Fruit fly (Drosophila melanogaster) whole organism, embryonic: Measurements from ENCODE around the gene CG4586.

Source experiments
- CG10147 ChIP-seq: fragments of 200-800 bp; sonication (Bioruptor generic); optimal IDR thresholded peaks from 2 replicates; lab custom pipeline; 2019; ENCODE audit warnings: missing biosample characterization, mild to moderate bottlenecking, missing genetic modification characterization, moderate library complexity
- CG1792 ChIP-seq: fragments of 200-800 bp; sonication (Bioruptor generic); optimal IDR thresholded peaks from 2 replicates; lab custom pipeline; 2016; ENCODE audit warnings: missing biosample characterization, missing genetic modification characterization
- CoRest ChIP-seq: fragments of 200-800 bp; sonication (Bioruptor generic); optimal IDR thresholded peaks from 3 replicates; lab custom pipeline; 2018; ENCODE audit warnings: missing biosample characterization, mild to moderate bottlenecking, missing genetic modification characterization, moderate library complexity
- Ets97D ChIP-seq: fragments of 200-800 bp; sonication (Bioruptor generic); optimal IDR thresholded peaks from 3 replicates; lab custom pipeline; 2016; ENCODE audit warnings: missing biosample characterization, missing genetic modification characterization
- H2.0 ChIP-seq: fragments of 200-800 bp; sonication (Bioruptor generic); IDR thresholded peaks from 2 replicates; pipeline ENCODE4 v1.3.6; 2022; ENCODE audit warnings: missing biosample characterization, missing genetic modification characterization
- HHEX ChIP-seq: fragments of 200-800 bp; sonication (Bioruptor generic); optimal IDR thresholded peaks from 3 replicates; lab custom pipeline; 2017; ENCODE audit warnings: missing biosample characterization, mild to moderate bottlenecking, missing genetic modification characterization, missing genetic modification reagents
- btn ChIP-seq: fragments of 200-800 bp; sonication (Bioruptor generic); optimal IDR thresholded peaks from 2 replicates; lab custom pipeline; 2016; ENCODE audit warnings: missing biosample characterization, missing genetic modification characterization
- hb ChIP-seq: fragments of 200-800 bp; sonication (Bioruptor generic); IDR thresholded peaks from 3 replicates; pipeline ENCODE4 v1.3.6; 2022; ENCODE audit warnings: missing biosample characterization, missing genetic modification characterization; ENCODE audit not compliant: partially characterized antibody

DNA sequence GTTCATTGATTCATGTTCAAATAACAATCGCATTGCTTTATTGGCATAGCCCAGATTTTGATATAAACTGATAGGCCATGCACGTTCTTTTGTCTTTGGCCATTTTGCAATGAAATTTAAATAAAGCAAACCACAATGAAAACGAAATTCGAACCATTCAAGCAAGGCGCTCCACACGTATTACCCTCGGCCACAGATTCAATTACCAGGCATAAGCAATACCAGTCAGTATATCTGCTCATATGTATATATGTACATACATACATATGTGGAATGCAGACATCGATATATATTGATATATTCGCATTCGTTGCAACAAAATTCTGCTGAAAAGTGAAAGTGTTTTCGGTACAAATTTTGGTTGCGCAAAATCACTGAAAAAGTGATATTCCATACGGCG is 25.5 kb downstream of the CG4586 start:
- TF ChIP-seq hb (GFP tag; lab: Robert Waterston, UW) (no peak), CoRest (tag; lab: Kevin White, UChicago) (no peak), Ets97D (no peak), H2.0 (GFP tag; lab: Robert Waterston, UW) (no peak), CG1792 (GFP tag; lab: Kevin White, UChicago) (no peak), CG10147 (GFP tag; lab: Kevin White, UChicago) (no peak), btn (GFP tag; lab: Kevin White, UChicago) (no peak), HHEX (no peak)
